Worm (Caenorhabditis elegans) whole organism, mixed stage, embryonic: ENCODE results near the gene F26H11.8.

Experiments used
- bed-3 ChIP-seq: fragments of 200-800 bp; sonication (Bioruptor generic); optimal IDR thresholded peaks from 3 replicates; lab custom pipeline; 2018; ENCODE audit warnings: mild to moderate bottlenecking, missing genetic modification characterization, moderate library complexity, missing compliant biosample characterization
- blmp-1 ChIP-seq: fragments of 150-350 bp; optimal IDR thresholded peaks from 2 replicates; lab custom pipeline; 2014; ENCODE audit warnings: missing biosample characterization, missing genetic modification characterization
- ceh-39 ChIP-seq: fragments of 150-350 bp; optimal IDR thresholded peaks from 2 replicates; lab custom pipeline; 2014; ENCODE audit warnings: missing biosample characterization, missing genetic modification characterization
- ceh-43 ChIP-seq: fragments of 200-800 bp; sonication (Bioruptor generic); optimal IDR thresholded peaks from 2 replicates; lab custom pipeline; 2018; ENCODE audit warnings: mild to moderate bottlenecking, missing genetic modification characterization, moderate library complexity, missing compliant biosample characterization
- ceh-83 ChIP-seq: fragments of 200-800 bp; sonication (Bioruptor generic); optimal IDR thresholded peaks from 2 replicates; lab custom pipeline; 2018; ENCODE audit warnings: mild to moderate bottlenecking, missing genetic modification characterization, missing compliant biosample characterization
- ces-1 ChIP-seq: fragments of 150-350 bp; optimal IDR thresholded peaks from 2 replicates; lab custom pipeline; 2014; ENCODE audit warnings: missing biosample characterization, missing genetic modification reagents, missing genetic modification characterization
- cnd-1 ChIP-seq: fragments of 200-800 bp; sonication (Bioruptor generic); optimal IDR thresholded peaks from 2 replicates; lab custom pipeline; 2018; ENCODE audit warnings: mild to moderate bottlenecking, missing genetic modification characterization, missing compliant biosample characterization
- drap-1 ChIP-seq: fragments of 200-800 bp; sonication (Bioruptor generic); optimal IDR thresholded peaks from 3 replicates; lab custom pipeline; 2018; ENCODE audit warnings: mild to moderate bottlenecking, missing genetic modification characterization, missing compliant biosample characterization
- elt-1 ChIP-seq: sonication (generic microtip); optimal IDR thresholded peaks from 2 replicates; lab custom pipeline; 2017; ENCODE audit warnings: missing genetic modification characterization, mild to moderate bottlenecking, missing compliant biosample characterization, antibody characterized with exemption, moderate library complexity, borderline replicate concordance; ENCODE audit not compliant: insufficient read depth
- elt-3 ChIP-seq: fragments of 150-350 bp; optimal IDR thresholded peaks from 2 replicates; lab custom pipeline; 2014; ENCODE audit warnings: missing biosample characterization, missing genetic modification characterization
- flh-1 ChIP-seq: fragments of 200-800 bp; sonication (Bioruptor generic); optimal IDR thresholded peaks from 2 replicates; lab custom pipeline; 2018; ENCODE audit warnings: mild to moderate bottlenecking, missing genetic modification characterization, moderate library complexity, missing compliant biosample characterization
- ham-2 ChIP-seq: fragments of 200-800 bp; sonication (Bioruptor generic); optimal IDR thresholded peaks from 2 replicates; lab custom pipeline; 2018; ENCODE audit warnings: mild to moderate bottlenecking, missing genetic modification characterization, missing compliant biosample characterization
- hlh-1 ChIP-seq: fragments of 150-350 bp; optimal IDR thresholded peaks from 2 replicates; lab custom pipeline; 2014; ENCODE audit warnings: missing biosample characterization, missing genetic modification reagents, missing genetic modification characterization
- lin-13 ChIP-seq: fragments of 150-350 bp; optimal IDR thresholded peaks from 2 replicates; lab custom pipeline; 2014; ENCODE audit warnings: missing biosample characterization, missing genetic modification characterization
- lin-32 ChIP-seq: fragments of 200-800 bp; sonication (Bioruptor generic); optimal IDR thresholded peaks from 2 replicates; lab custom pipeline; 2018; ENCODE audit warnings: mild to moderate bottlenecking, missing genetic modification characterization, missing compliant biosample characterization
- lsy-2 ChIP-seq: fragments of 150-350 bp; optimal IDR thresholded peaks from 2 replicates; lab custom pipeline; 2014; ENCODE audit warnings: missing biosample characterization, missing genetic modification characterization
- mab-5 ChIP-seq: fragments of 150-350 bp; optimal IDR thresholded peaks from 2 replicates; lab custom pipeline; 2014; ENCODE audit warnings: missing biosample characterization, missing genetic modification characterization
- mep-1 ChIP-seq: fragments of 150-350 bp; optimal IDR thresholded peaks from 2 replicates; lab custom pipeline; 2017; ENCODE audit warnings: missing biosample characterization, missing genetic modification reagents, missing genetic modification characterization, inconsistent platforms
- mls-2 ChIP-seq: sonication (generic microtip); optimal IDR thresholded peaks from 2 replicates; lab custom pipeline; 2016; ENCODE audit warnings: mild to moderate bottlenecking, missing genetic modification characterization, moderate library complexity, missing compliant biosample characterization
- nhr-12 ChIP-seq: fragments of 150-350 bp; optimal IDR thresholded peaks from 2 replicates; lab custom pipeline; 2014; ENCODE audit warnings: missing biosample characterization, missing genetic modification characterization
- nhr-2 ChIP-seq: fragments of 150-350 bp; optimal IDR thresholded peaks from 2 replicates; lab custom pipeline; 2014; ENCODE audit warnings: missing biosample characterization, missing genetic modification characterization
- nhr-237 ChIP-seq: fragments of 150-350 bp; optimal IDR thresholded peaks from 2 replicates; lab custom pipeline; 2014; ENCODE audit warnings: missing biosample characterization, missing genetic modification characterization
- nhr-28 ChIP-seq: fragments of 150-350 bp; optimal IDR thresholded peaks from 2 replicates; lab custom pipeline; 2014; ENCODE audit warnings: missing biosample characterization, missing genetic modification characterization
- nhr-76 ChIP-seq: sonication (generic microtip); optimal IDR thresholded peaks from 2 replicates; lab custom pipeline; 2017; ENCODE audit warnings: missing biosample characterization, missing genetic modification characterization
- pha-4 ChIP-seq: fragments of 150-350 bp; optimal IDR thresholded peaks from 2 replicates; lab custom pipeline; 2018; ENCODE audit warnings: missing biosample characterization, missing genetic modification reagents, missing genetic modification characterization
- snpc-4 ChIP-seq: fragments of 150-350 bp; optimal IDR thresholded peaks from 2 replicates; lab custom pipeline; 2014; ENCODE audit warnings: missing biosample characterization, missing genetic modification characterization
- sptf-1 ChIP-seq: sonication (generic microtip); optimal IDR thresholded peaks from 2 replicates; lab custom pipeline; 2017; ENCODE audit warnings: mild to moderate bottlenecking, missing genetic modification characterization, moderate library complexity, missing compliant biosample characterization
- tbx-8 ChIP-seq: fragments of 200-800 bp; sonication (Bioruptor generic); optimal IDR thresholded peaks from 2 replicates; lab custom pipeline; 2018; ENCODE audit warnings: mild to moderate bottlenecking, missing genetic modification characterization, moderate library complexity, missing compliant biosample characterization
- unc-120 ChIP-seq: sonication (generic microtip); optimal IDR thresholded peaks from 2 replicates; lab custom pipeline; 2017; ENCODE audit warnings: missing genetic modification characterization, missing compliant biosample characterization; ENCODE audit not compliant: poor library complexity, severe bottlenecking
- unc-39 ChIP-seq: fragments of 150-350 bp; optimal IDR thresholded peaks from 2 replicates; lab custom pipeline; 2014; ENCODE audit warnings: missing biosample characterization, missing genetic modification characterization
- unc-62 ChIP-seq: fragments of 150-350 bp; optimal IDR thresholded peaks from 2 replicates; lab custom pipeline; 2014; ENCODE audit warnings: missing biosample characterization, missing genetic modification reagents, missing genetic modification characterization
- ztf-11 ChIP-seq: fragments of 150-350 bp; optimal IDR thresholded peaks from 2 replicates; lab custom pipeline; 2014; ENCODE audit warnings: missing biosample characterization, missing genetic modification characterization

The F26H11.8 gene

ce11 chrII:14359007-14359406 is 29.3 kb upstream of the F26H11.8 start:
- TF ChIP-seq mls-2 (tag; lab: Kevin White, UChicago) (no peak), lsy-2 (no peak), mab-5 (tag; lab: Kevin White, UChicago) (no peak), pha-4 (tag; lab: Kevin White, UChicago) (no peak), unc-120 (tag; lab: Kevin White, UChicago) (no peak), nhr-2 (tag; lab: Kevin White, UChicago) (no peak), nhr-76 (tag; lab: Kevin White, UChicago) (no peak), tbx-8 (GFP tag; lab: Kevin White, UChicago) (no peak), nhr-12 (tag; lab: Kevin White, UChicago) (no peak), unc-62 (no peak), elt-3 (no peak), ham-2 (no peak), elt-1 (tag; lab: Kevin White, UChicago) (no peak)

ce11 chrII:14360675-14361074 is 27.6 kb upstream of the F26H11.8 start:
- TF ChIP-seq nhr-237 (tag; lab: Kevin White, UChicago) (no peak), nhr-2 (tag; lab: Kevin White, UChicago) (no peak), hlh-1 (tag; lab: Kevin White, UChicago) (no peak), ceh-43 (GFP tag; lab: Kevin White, UChicago) (no peak), nhr-76 (tag; lab: Kevin White, UChicago) (no peak), elt-3 (no peak), ceh-39 (tag; lab: Kevin White, UChicago) (no peak), nhr-12 (tag; lab: Kevin White, UChicago) (no peak), flh-1 (GFP tag; lab: Kevin White, UChicago) (no peak), blmp-1 (tag; lab: Kevin White, UChicago) (no peak), unc-120 (tag; lab: Kevin White, UChicago) (no peak), ztf-11 (no peak), unc-62 (no peak), ceh-83 (GFP tag; lab: Kevin White, UChicago) (no peak), pha-4 (tag; lab: Kevin White, UChicago) (no peak), cnd-1 (tag; lab: Kevin White, UChicago) (no peak), drap-1 (no peak), unc-39 (tag; lab: Kevin White, UChicago) (no peak), nhr-28 (tag; lab: Kevin White, UChicago) (no peak), snpc-4 (tag; lab: Kevin White, UChicago) (no peak)

- no peak for TF ChIP-seq snpc-4 (tag; lab: Kevin White, UChicago)
- no peak for TF ChIP-seq lin-32 (GFP tag; lab: Kevin White, UChicago)
- TF ChIP-seq nhr-76 (tag; lab: Kevin White, UChicago) = no peak
- no peak for TF ChIP-seq mab-5 (tag; lab: Kevin White, UChicago)
- no peak for TF ChIP-seq pha-4 (tag; lab: Kevin White, UChicago)
- TF ChIP-seq ceh-39 (tag; lab: Kevin White, UChicago) = no peak
- TF ChIP-seq ztf-11 = no peak
- TF ChIP-seq nhr-12 (tag; lab: Kevin White, UChicago) = no peak
- no peak for TF ChIP-seq unc-39 (tag; lab: Kevin White, UChicago)
- TF ChIP-seq ham-2 = no peak
- TF ChIP-seq lsy-2 = no peak
- no peak for TF ChIP-seq bed-3
- TF ChIP-seq tbx-8 (GFP tag; lab: Kevin White, UChicago) = no peak
- no peak for TF ChIP-seq unc-62
- no peak for TF ChIP-seq mls-2 (tag; lab: Kevin White, UChicago)
- TF ChIP-seq blmp-1 (tag; lab: Kevin White, UChicago) = no peak
Observed at ce11 chrII:14361719-14362118, 26.6 kb upstream of the F26H11.8 start, which contains the start of gene tebp-1. Gene tebp-1 (plus strand): TSS chrII:14362019.

- TF ChIP-seq lin-13 (tag; lab: Kevin White, UChicago) (no peak), elt-3 (no peak), pha-4 (tag; lab: Kevin White, UChicago) (no peak), ceh-39 (tag; lab: Kevin White, UChicago) (no peak), ham-2 (no peak), nhr-12 (tag; lab: Kevin White, UChicago) (no peak), unc-120 (tag; lab: Kevin White, UChicago) (peak; percentile 30), sptf-1 (peak; percentile 39), elt-1 (tag; lab: Kevin White, UChicago) (no peak), ceh-83 (GFP tag; lab: Kevin White, UChicago) (peak; percentile 29), unc-62 (no peak), ces-1 (peak; percentile 88), snpc-4 (tag; lab: Kevin White, UChicago) (no peak), mep-1 (tag; lab: Kevin White, UChicago) (peak; percentile 50), blmp-1 (tag; lab: Kevin White, UChicago) (no peak), lsy-2 (peak; percentile 38), mls-2 (tag; lab: Kevin White, UChicago) (no peak), flh-1 (GFP tag; lab: Kevin White, UChicago) (no peak)
Observed at ce11 chrII:14365182-14365751, 23.0 kb upstream of the F26H11.8 start, which contains the start of gene imb-2. Gene imb-2 (plus strand): TSS chrII:14365701.
